Fruit fly (Drosophila melanogaster) Kc167 (cell line): Measurements from ENCODE around the gene cass.

Experiments used
- Myc ChIP-seq: fragments of >200 bp; optimal IDR thresholded peaks from 2 replicates; lab custom pipeline; 2017; ENCODE audit warnings: missing external identifiers
- Sin3A ChIP-seq: fragments of >200 bp; optimal IDR thresholded peaks from 2 replicates; lab custom pipeline; 2018; ENCODE audit warnings: missing external identifiers
- h ChIP-seq: fragments of >200 bp; optimal IDR thresholded peaks from 3 replicates; lab custom pipeline; 2018; ENCODE audit warnings: missing external identifiers
- psq ChIP-seq: fragments of >200 bp; optimal IDR thresholded peaks from 2 replicates; lab custom pipeline; 2017; ENCODE audit warnings: missing external identifiers
- ttk ChIP-seq: sonication (Bioruptor generic); optimal IDR thresholded peaks from 2 replicates; lab custom pipeline; 2017; ENCODE audit warnings: missing external identifiers

- TF ChIP-seq Myc (lab: Kevin White, UChicago) = no peak
- TF ChIP-seq ttk (lab: Kevin White, UChicago) = no peak
- TF ChIP-seq psq (lab: Kevin White, UChicago) = no peak
- TF ChIP-seq h (lab: Kevin White, UChicago) = no peak
- TF ChIP-seq Sin3A (lab: Kevin White, UChicago) = no peak
Observed at dm6 chr2L:17430602-17431358, 46.9 kb downstream of the cass start.
